Fruit fly (Drosophila melanogaster) whole organism, embryonic: ENCODE results near the gene Ctr1A.

Experiments used
- Asciz ChIP-seq: fragments of 200-800 bp; sonication (Bioruptor generic); optimal IDR thresholded peaks from 2 replicates; lab custom pipeline; 2017; ENCODE audit warnings: missing biosample characterization, mild to moderate bottlenecking, missing genetic modification characterization, missing genetic modification reagents
- B-H1 ChIP-seq: fragments of 200-800 bp; sonication (Bioruptor generic); IDR thresholded peaks from 3 replicates; pipeline ENCODE4 v1.3.6; 2022; ENCODE audit warnings: missing biosample characterization, missing genetic modification characterization
- Blimp-1 ChIP-seq: fragments of 200-800 bp; sonication (Bioruptor generic); optimal IDR thresholded peaks from 3 replicates; lab custom pipeline; 2018; ENCODE audit warnings: missing biosample characterization, missing genetic modification characterization, mild to moderate bottlenecking, moderate library complexity, missing genetic modification reagents
- CG10979 ChIP-seq: fragments of 200-800 bp; sonication (Bioruptor generic); optimal IDR thresholded peaks from 2 replicates; lab custom pipeline; 2018; ENCODE audit warnings: missing biosample characterization, mild to moderate bottlenecking, missing genetic modification characterization, moderate library complexity
- CG11504 ChIP-seq: fragments of 200-800 bp; sonication (Bioruptor generic); optimal IDR thresholded peaks from 3 replicates; lab custom pipeline; 2019; ENCODE audit warnings: missing biosample characterization, mild to moderate bottlenecking, missing genetic modification characterization, moderate library complexity
- CG11696 ChIP-seq: fragments of 200-800 bp; sonication (Bioruptor generic); IDR thresholded peaks from 2 replicates; pipeline ENCODE4 v1.3.6; 2022; ENCODE audit warnings: missing biosample characterization, missing genetic modification characterization
- CG11723 ChIP-seq: fragments of 200-800 bp; sonication (Bioruptor generic); optimal IDR thresholded peaks from 2 replicates; lab custom pipeline; 2017; ENCODE audit warnings: missing biosample characterization, mild to moderate bottlenecking, missing genetic modification characterization
- CG12071 ChIP-seq: fragments of 200-800 bp; sonication (Bioruptor generic); optimal IDR thresholded peaks from 3 replicates; lab custom pipeline; 2018; ENCODE audit warnings: missing biosample characterization, mild to moderate bottlenecking, missing genetic modification characterization
- CG13424 ChIP-seq: fragments of 200-800 bp; sonication (Bioruptor generic); optimal IDR thresholded peaks from 2 replicates; lab custom pipeline; 2019; ENCODE audit warnings: missing biosample characterization, mild to moderate bottlenecking, missing genetic modification characterization, moderate library complexity
- CG15269 ChIP-seq: fragments of 200-800 bp; sonication (Bioruptor generic); optimal IDR thresholded peaks from 2 replicates; lab custom pipeline; 2018; ENCODE audit warnings: missing biosample characterization, mild to moderate bottlenecking, missing genetic modification characterization, moderate library complexity
- CG15514 ChIP-seq: fragments of 200-800 bp; sonication (Bioruptor generic); optimal IDR thresholded peaks from 3 replicates; lab custom pipeline; 2017; ENCODE audit warnings: missing biosample characterization, missing genetic modification characterization, mild to moderate bottlenecking, moderate library complexity, missing genetic modification reagents
- CG15696 ChIP-seq: fragments of 200-800 bp; sonication (Bioruptor generic); optimal IDR thresholded peaks from 2 replicates; lab custom pipeline; 2019; ENCODE audit warnings: missing biosample characterization, mild to moderate bottlenecking, missing genetic modification characterization, moderate library complexity
- CG1603 ChIP-seq: fragments of 200-800 bp; sonication (Bioruptor generic); optimal IDR thresholded peaks from 2 replicates; lab custom pipeline; 2019; ENCODE audit warnings: missing biosample characterization, mild to moderate bottlenecking, missing genetic modification characterization, moderate library complexity
- CG16863 ChIP-seq: fragments of 200-800 bp; sonication (Bioruptor generic); optimal IDR thresholded peaks from 3 replicates; lab custom pipeline; 2016; ENCODE audit warnings: missing biosample characterization, missing genetic modification characterization
- CG17328 ChIP-seq: fragments of 200-800 bp; sonication (Bioruptor generic); IDR thresholded peaks from 2 replicates; pipeline ENCODE4 v1.3.6; 2022; ENCODE audit warnings: missing biosample characterization, missing genetic modification characterization
- CG17385 ChIP-seq: fragments of 200-800 bp; sonication (Bioruptor generic); optimal IDR thresholded peaks from 3 replicates; lab custom pipeline; 2018; ENCODE audit warnings: missing biosample characterization, mild to moderate bottlenecking, missing genetic modification characterization
- CG2678 ChIP-seq: fragments of 200-800 bp; sonication (Bioruptor generic); optimal IDR thresholded peaks from 3 replicates; lab custom pipeline; 2019; ENCODE audit warnings: missing biosample characterization, mild to moderate bottlenecking, missing genetic modification characterization, moderate library complexity
- CG33557 ChIP-seq: fragments of 200-800 bp; sonication (Bioruptor generic); optimal IDR thresholded peaks from 2 replicates; lab custom pipeline; 2019; ENCODE audit warnings: missing biosample characterization, mild to moderate bottlenecking, missing genetic modification characterization, moderate library complexity
- CG3407 ChIP-seq: fragments of 200-800 bp; sonication (Bioruptor generic); optimal IDR thresholded peaks from 2 replicates; lab custom pipeline; 2018; ENCODE audit warnings: missing biosample characterization, mild to moderate bottlenecking, missing genetic modification characterization
- CG7839 ChIP-seq: fragments of 200-800 bp; sonication (Bioruptor generic); optimal IDR thresholded peaks from 3 replicates; lab custom pipeline; 2018; ENCODE audit warnings: missing biosample characterization, mild to moderate bottlenecking, missing genetic modification characterization, moderate library complexity
- CG8359 ChIP-seq: fragments of 200-800 bp; sonication (Bioruptor generic); optimal IDR thresholded peaks from 2 replicates; lab custom pipeline; 2017; ENCODE audit warnings: missing biosample characterization, mild to moderate bottlenecking, missing genetic modification characterization, borderline replicate concordance
- CG9215 ChIP-seq: fragments of 200-800 bp; sonication (Bioruptor generic); IDR thresholded peaks from 2 replicates; pipeline ENCODE4 v1.3.6; 2022; ENCODE audit warnings: missing biosample characterization, missing genetic modification characterization
- CG9727 ChIP-seq: fragments of 200-800 bp; sonication (Bioruptor generic); optimal IDR thresholded peaks from 3 replicates; lab custom pipeline; 2017; ENCODE audit warnings: missing biosample characterization, mild to moderate bottlenecking, missing genetic modification characterization
- CoRest ChIP-seq: fragments of 200-800 bp; sonication (Bioruptor generic); optimal IDR thresholded peaks from 3 replicates; lab custom pipeline; 2018; ENCODE audit warnings: missing biosample characterization, mild to moderate bottlenecking, missing genetic modification characterization, moderate library complexity
- Drgx ChIP-seq: fragments of 200-800 bp; sonication (Bioruptor generic); IDR thresholded peaks from 2 replicates; pipeline ENCODE4 v1.3.6; 2022; ENCODE audit warnings: missing biosample characterization, missing genetic modification characterization
- HHEX ChIP-seq: fragments of 200-800 bp; sonication (Bioruptor generic); optimal IDR thresholded peaks from 3 replicates; lab custom pipeline; 2017; ENCODE audit warnings: missing biosample characterization, mild to moderate bottlenecking, missing genetic modification characterization, missing genetic modification reagents
- HLH3B ChIP-seq: fragments of 200-800 bp; sonication (Bioruptor generic); IDR thresholded peaks from 2 replicates; pipeline ENCODE4 v1.3.6; 2022; ENCODE audit warnings: missing biosample characterization, missing genetic modification characterization
- Kr ChIP-seq: fragments of 200-800 bp; sonication (Bioruptor generic); optimal IDR thresholded peaks from 2 replicates; lab custom pipeline; 2017; ENCODE audit warnings: missing biosample characterization, mild to moderate bottlenecking, missing genetic modification characterization
- Med ChIP-seq: fragments of 200-800 bp; sonication (Bioruptor generic); peaks from one replicate; lab custom pipeline; 2016; ENCODE audit warnings: missing biosample characterization, missing genetic modification characterization, mild to moderate bottlenecking, inconsistent platforms, moderate library complexity
- Ptx1 ChIP-seq: fragments of 200-800 bp; sonication (Bioruptor generic); IDR thresholded peaks from 2 replicates; pipeline ENCODE4 v1.3.6; 2022; ENCODE audit warnings: missing biosample characterization, missing genetic modification characterization
- Sin3A ChIP-seq: fragments of >200 bp; optimal IDR thresholded peaks from 2 replicates; lab custom pipeline; 2018
- Sox102F ChIP-seq: fragments of 200-800 bp; sonication (Bioruptor generic); optimal IDR thresholded peaks from 2 replicates; lab custom pipeline; 2018; ENCODE audit warnings: missing biosample characterization, mild to moderate bottlenecking, missing genetic modification characterization, moderate library complexity
- Ssrp ChIP-seq: fragments of 200-800 bp; sonication (Bioruptor generic); optimal IDR thresholded peaks from 2 replicates; lab custom pipeline; 2018; ENCODE audit warnings: missing biosample characterization, mild to moderate bottlenecking, missing genetic modification characterization, moderate library complexity
- ara ChIP-seq: fragments of 200-800 bp; sonication (Bioruptor generic); IDR thresholded peaks from 2 replicates; pipeline ENCODE4 v1.3.6; 2022; ENCODE audit warnings: missing biosample characterization, missing genetic modification characterization
- btn ChIP-seq: fragments of 200-800 bp; sonication (Bioruptor generic); optimal IDR thresholded peaks from 2 replicates; lab custom pipeline; 2016; ENCODE audit warnings: missing biosample characterization, missing genetic modification characterization
- esg ChIP-seq: fragments of 200-800 bp; sonication (Bioruptor generic); conservative IDR thresholded peaks from 2 replicates; pipeline ENCODE4 v1.3.6; 2022; ENCODE audit warnings: missing biosample characterization, missing genetic modification characterization
- gce ChIP-seq: fragments of 200-800 bp; sonication (Bioruptor generic); IDR thresholded peaks from 3 replicates; pipeline ENCODE4 v1.3.6; 2022; ENCODE audit warnings: missing biosample characterization, missing genetic modification characterization
- gsb-n ChIP-seq: fragments of 200-800 bp; sonication (Bioruptor generic); optimal IDR thresholded peaks from 3 replicates; lab custom pipeline; 2018; ENCODE audit warnings: missing biosample characterization, mild to moderate bottlenecking, missing genetic modification characterization
- hkb ChIP-seq, 2 experiments: fragments of 200-800 bp in 1 of 2; fragments of >200 bp in 1 of 2; sonication (Bioruptor generic) in 1 of 2; IDR thresholded peaks in 1 of 2; optimal IDR thresholded peaks in 1 of 2; 2 replicates each; pipeline versions ENCODE4 v1.3.6 to Lab custom; 2017 to 2022; ENCODE audit warnings: missing biosample characterization in 1 of 2, missing genetic modification characterization in 1 of 2
- kni ChIP-seq: fragments of 200-800 bp; sonication (Bioruptor generic); optimal IDR thresholded peaks from 3 replicates; lab custom pipeline; 2017; ENCODE audit warnings: mild to moderate bottlenecking, missing biosample characterization, missing genetic modification reagents, missing genetic modification characterization
- nau ChIP-seq: fragments of 200-800 bp; sonication (Bioruptor generic); optimal IDR thresholded peaks from 3 replicates; lab custom pipeline; 2017; ENCODE audit warnings: missing biosample characterization, mild to moderate bottlenecking, missing genetic modification characterization, missing genetic modification reagents
- nmo ChIP-seq: fragments of 200-800 bp; sonication (Bioruptor generic); optimal IDR thresholded peaks from 2 replicates; lab custom pipeline; 2018; ENCODE audit warnings: missing biosample characterization, mild to moderate bottlenecking, missing genetic modification characterization, moderate library complexity
- pfk ChIP-seq: fragments of 200-800 bp; sonication (Bioruptor generic); optimal IDR thresholded peaks from 2 replicates; lab custom pipeline; 2018; ENCODE audit warnings: missing biosample characterization, mild to moderate bottlenecking, missing genetic modification characterization, moderate library complexity
- phol ChIP-seq: fragments of 200-800 bp; sonication (Bioruptor generic); optimal IDR thresholded peaks from 3 replicates; lab custom pipeline; 2018; ENCODE audit warnings: missing biosample characterization, mild to moderate bottlenecking, missing genetic modification characterization, moderate library complexity
- row ChIP-seq: fragments of 200-800 bp; sonication (Bioruptor generic); IDR thresholded peaks from 3 replicates; pipeline ENCODE4 v1.3.6; 2022; ENCODE audit warnings: missing biosample characterization, missing genetic modification characterization
- sc ChIP-seq, 3 experiments: fragments of >200 bp in 2 of 3; fragments of 200-800 bp in 1 of 3; sonication (Bioruptor generic) in 1 of 3; optimal IDR thresholded peaks; 2 replicates in 2 of 3; 3 replicates in 1 of 3; lab custom pipeline; 2017; ENCODE audit warnings: mild to moderate bottlenecking in 1 of 3, missing biosample characterization in 1 of 3, missing genetic modification characterization in 1 of 3, missing genetic modification reagents in 1 of 3
- tgo ChIP-seq: fragments of 200-800 bp; sonication (Bioruptor generic); IDR thresholded peaks from 3 replicates; pipeline ENCODE4 v1.3.6; 2022; ENCODE audit warnings: missing biosample characterization, missing genetic modification characterization

The Ctr1A gene

DNA sequence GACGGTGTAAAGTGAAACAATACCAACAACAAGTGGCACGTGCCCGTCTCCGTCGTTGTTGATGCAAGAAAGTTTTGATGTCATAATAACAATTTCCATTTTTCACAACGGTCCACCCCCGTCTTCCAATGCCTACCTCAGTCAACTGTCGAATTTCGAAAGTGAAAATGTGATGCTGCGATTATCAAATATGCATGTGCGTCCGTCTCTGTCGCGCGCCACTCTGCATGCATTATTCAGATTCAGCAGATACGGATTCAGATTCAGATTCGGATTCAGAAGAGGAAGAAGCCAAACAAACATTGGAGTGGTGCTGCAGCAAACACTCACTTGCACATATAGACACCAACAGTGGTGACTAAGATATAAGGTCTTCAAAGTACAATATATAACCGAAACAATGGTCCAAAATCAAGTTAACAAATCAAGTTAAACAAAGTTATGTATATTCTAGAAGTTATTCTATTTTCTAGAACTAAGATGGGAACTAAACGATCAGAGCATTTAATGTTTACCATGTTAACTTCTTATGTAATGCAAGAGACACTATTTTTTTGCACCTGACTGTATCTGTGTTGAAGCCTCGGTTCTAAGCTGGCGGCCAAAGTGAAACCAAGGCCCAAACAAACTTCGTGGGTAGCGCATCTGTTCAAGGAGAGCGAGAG is 18.7 kb upstream of the Ctr1A start (continued):
- peak; percentile 1 for TF ChIP-seq Asciz (GFP tag; lab: Kevin White, UChicago)
- TF ChIP-seq CG9215 (GFP tag; lab: Robert Waterston, UW): no peak
- TF ChIP-seq CG11696: peak; percentile 86
- peak; percentile 41 for TF ChIP-seq Sox102F (GFP tag; lab: Kevin White, UChicago)
- TF ChIP-seq Ssrp: peak; percentile 4
- no peak for TF ChIP-seq CG12071 (GFP tag; lab: Kevin White, UChicago)
- no peak for TF ChIP-seq CG16863 (GFP tag; lab: Kevin White, UChicago)
- no peak for TF ChIP-seq HHEX (GFP tag; lab: Kevin White, UChicago)
- TF ChIP-seq ara (GFP tag; lab: Robert Waterston, UW): peak; percentile 56; the same call in 1 of the 2 replicates
- peak; percentile 4 for TF ChIP-seq CG8359 (GFP tag; lab: Kevin White, UChicago)
- TF ChIP-seq Blimp-1: peak; percentile 82
- peak; percentile 4 for TF ChIP-seq CG9727
- TF ChIP-seq B-H1 (GFP tag; lab: Robert Waterston, UW): peak; percentile 20; the same call in 1 of the 3 replicates
- TF ChIP-seq kni (GFP tag; lab: Kevin White, UChicago): no peak
- TF ChIP-seq nmo (GFP tag; lab: Kevin White, UChicago): peak; percentile 24
- 0 out of 2 replicates have a peak, but pooled peaks have one; percentile 7 for TF ChIP-seq Ptx1 (GFP tag; lab: Robert Waterston, UW)
- TF ChIP-seq tgo (GFP tag; lab: Robert Waterston, UW): 0 out of 3 replicates have a peak, but pooled peaks have one; percentile 32
- peak; percentile 38 for TF ChIP-seq CG17385
- TF ChIP-seq gsb-n: peak; percentile 26
- TF ChIP-seq Drgx (GFP tag; lab: Robert Waterston, UW): peak; percentile 60
- peak; percentile 42 for TF ChIP-seq CG2678 (tag; lab: Kevin White, UChicago)
- TF ChIP-seq hkb (optimal IDR thresholded peaks at IDR 0.05; lab: Kevin White, UChicago): no peak
- TF ChIP-seq hkb (GFP tag; IDR thresholded peaks at IDR 0.05; lab: Robert Waterston, UW): peak; percentile 61; the same call in 1 of the 2 replicates
- peak; percentile 43; the same call in 1 of the 3 replicates for TF ChIP-seq row (GFP tag; lab: Robert Waterston, UW)
- peak; percentile 59 for TF ChIP-seq Med (GFP tag; lab: Kevin White, UChicago)
- TF ChIP-seq CG1603: peak; percentile 54
- TF ChIP-seq HLH3B (GFP tag; lab: Robert Waterston, UW): peak; percentile 41; the same call in 1 of the 2 replicates
- TF ChIP-seq phol (tag; lab: Kevin White, UChicago): peak; percentile 49
- TF ChIP-seq pfk (GFP tag; lab: Kevin White, UChicago): no peak
- TF ChIP-seq gce (GFP tag; lab: Robert Waterston, UW): no peak
- peak; percentile 28 for TF ChIP-seq CG33557 (GFP tag; lab: Kevin White, UChicago)
- no peak for TF ChIP-seq Sin3A (lab: Kevin White, UChicago)
- peak; percentile 52 for TF ChIP-seq CG11504 (tag; lab: Kevin White, UChicago)
- peak; percentile 35 for TF ChIP-seq CG7839
- TF ChIP-seq CG11723 (GFP tag; lab: Kevin White, UChicago): no peak
- TF ChIP-seq CG3407 (GFP tag; lab: Kevin White, UChicago): no peak
- TF ChIP-seq CG15269 (tag; lab: Kevin White, UChicago): no peak
- TF ChIP-seq CG15696: peak; percentile 4
- TF ChIP-seq CG10979: peak; percentile 67
- peak; percentile 1 for TF ChIP-seq btn
- no peak for TF ChIP-seq Kr (GFP tag; lab: Kevin White, UChicago)
- TF ChIP-seq CG17328 (GFP tag; lab: Robert Waterston, UW): peak; percentile 49; the same call in 1 of the 2 replicates
- TF ChIP-seq CoRest (tag; lab: Kevin White, UChicago): peak; percentile 15
- TF ChIP-seq CG15514 (GFP tag; lab: Kevin White, UChicago): no peak
- no peak for TF ChIP-seq sc (optimal IDR thresholded peaks at IDR 0.05; lab: Kevin White, UChicago)
- TF ChIP-seq sc (GFP tag; optimal IDR thresholded peaks at IDR 0.05; lab: Kevin White, UChicago): peak; percentile 21
- TF ChIP-seq nau (GFP tag; lab: Kevin White, UChicago): peak; percentile 21
- peak; percentile 22 for TF ChIP-seq CG13424 (tag; lab: Kevin White, UChicago)
- TF ChIP-seq esg (GFP tag; lab: Robert Waterston, UW): 0 out of 2 replicates have a peak, but pooled peaks have one; percentile 7
